Fruit fly (Drosophila melanogaster) whole organism, embryonic: ENCODE measurements around the gene Msh6.

Experiments
- Ada2b ChIP-seq: fragments of 200-800 bp; sonication (Bioruptor generic); IDR thresholded peaks from 2 replicates; pipeline ENCODE4 v1.3.6; 2022; ENCODE audit warnings: missing biosample characterization, missing genetic modification characterization
- Aef1 ChIP-seq: fragments of 200-800 bp; sonication (Bioruptor generic); IDR thresholded peaks from 3 replicates; pipeline ENCODE4 v1.3.6; 2022; ENCODE audit warnings: missing biosample characterization, missing genetic modification characterization
- CG10431 ChIP-seq: fragments of 200-800 bp; sonication (Bioruptor generic); optimal IDR thresholded peaks from 3 replicates; lab custom pipeline; 2018; ENCODE audit warnings: missing biosample characterization, mild to moderate bottlenecking, missing genetic modification characterization
- CG11398 ChIP-seq: fragments of 200-800 bp; sonication (Bioruptor generic); optimal IDR thresholded peaks from 2 replicates; lab custom pipeline; 2016; ENCODE audit warnings: missing biosample characterization, missing genetic modification characterization
- CG14860 ChIP-seq: fragments of 200-800 bp; sonication (Bioruptor generic); IDR thresholded peaks from 3 replicates; pipeline ENCODE4 v1.3.6; 2022; ENCODE audit warnings: missing biosample characterization, missing genetic modification characterization; ENCODE audit not compliant: partially characterized antibody
- CG15011 ChIP-seq: fragments of 200-800 bp; sonication (Bioruptor generic); optimal IDR thresholded peaks from 3 replicates; lab custom pipeline; 2018; ENCODE audit warnings: missing biosample characterization, mild to moderate bottlenecking, missing genetic modification characterization
- CG15696 ChIP-seq: fragments of 200-800 bp; sonication (Bioruptor generic); optimal IDR thresholded peaks from 2 replicates; lab custom pipeline; 2019; ENCODE audit warnings: missing biosample characterization, mild to moderate bottlenecking, missing genetic modification characterization, moderate library complexity
- CG17568 ChIP-seq: fragments of 200-800 bp; sonication (Bioruptor generic); optimal IDR thresholded peaks from 2 replicates; lab custom pipeline; 2018; ENCODE audit warnings: missing biosample characterization, mild to moderate bottlenecking, missing genetic modification characterization, moderate library complexity
- CG17802 ChIP-seq: fragments of 200-800 bp; sonication (Bioruptor generic); optimal IDR thresholded peaks from 2 replicates; lab custom pipeline; 2018; ENCODE audit warnings: missing biosample characterization, mild to moderate bottlenecking, missing genetic modification characterization, moderate library complexity
- CG18262 ChIP-seq: fragments of 200-800 bp; optimal IDR thresholded peaks from 3 replicates; lab custom pipeline; 2019; ENCODE audit warnings: missing biosample characterization, mild to moderate bottlenecking, missing genetic modification characterization, moderate library complexity
- CG2678 ChIP-seq: fragments of 200-800 bp; sonication (Bioruptor generic); optimal IDR thresholded peaks from 3 replicates; lab custom pipeline; 2019; ENCODE audit warnings: missing biosample characterization, mild to moderate bottlenecking, missing genetic modification characterization, moderate library complexity
- CG2712 ChIP-seq: fragments of 200-800 bp; optimal IDR thresholded peaks from 3 replicates; lab custom pipeline; 2019; ENCODE audit warnings: missing biosample characterization, mild to moderate bottlenecking, missing genetic modification characterization, moderate library complexity
- CG2875 ChIP-seq: fragments of 200-800 bp; sonication (Bioruptor generic); optimal IDR thresholded peaks from 2 replicates; lab custom pipeline; 2017; ENCODE audit warnings: missing biosample characterization, mild to moderate bottlenecking, missing genetic modification characterization, missing genetic modification reagents
- CG31388 ChIP-seq: fragments of 200-800 bp; sonication (Bioruptor generic); optimal IDR thresholded peaks from 2 replicates; lab custom pipeline; 2016; ENCODE audit warnings: missing biosample characterization, missing genetic modification characterization
- CG34224 ChIP-seq: fragments of 200-800 bp; sonication (Bioruptor generic); IDR thresholded peaks from 3 replicates; pipeline ENCODE4 v1.3.6; 2022; ENCODE audit warnings: missing biosample characterization, missing genetic modification characterization; ENCODE audit not compliant: partially characterized antibody
- CG4617 ChIP-seq: fragments of 200-800 bp; sonication (Bioruptor generic); optimal IDR thresholded peaks from 3 replicates; lab custom pipeline; 2016; ENCODE audit warnings: missing biosample characterization, missing genetic modification characterization, borderline replicate concordance
- CG4854 ChIP-seq: fragments of 200-800 bp; sonication (Bioruptor generic); optimal IDR thresholded peaks from 2 replicates; lab custom pipeline; 2016; ENCODE audit warnings: missing biosample characterization, missing genetic modification characterization, inconsistent platforms
- CG6813 ChIP-seq: fragments of 200-800 bp; sonication (Bioruptor generic); optimal IDR thresholded peaks from 2 replicates; lab custom pipeline; 2017; ENCODE audit warnings: missing biosample characterization, missing genetic modification characterization, mild to moderate bottlenecking, moderate library complexity, missing genetic modification reagents
- CG6854 ChIP-seq: fragments of 200-800 bp; sonication (Bioruptor generic); optimal IDR thresholded peaks from 3 replicates; lab custom pipeline; 2017; ENCODE audit warnings: missing biosample characterization, mild to moderate bottlenecking, missing genetic modification characterization
- CG7963 ChIP-seq: fragments of 200-800 bp; sonication (Bioruptor generic); IDR thresholded peaks from 3 replicates; pipeline ENCODE4 v1.3.6; 2022; ENCODE audit warnings: missing biosample characterization, missing genetic modification characterization; ENCODE audit not compliant: partially characterized antibody
- CG9727 ChIP-seq: fragments of 200-800 bp; sonication (Bioruptor generic); optimal IDR thresholded peaks from 3 replicates; lab custom pipeline; 2017; ENCODE audit warnings: missing biosample characterization, mild to moderate bottlenecking, missing genetic modification characterization
- CG9797 ChIP-seq: fragments of 200-800 bp; sonication (Bioruptor generic); optimal IDR thresholded peaks from 3 replicates; lab custom pipeline; 2018; ENCODE audit warnings: missing biosample characterization, mild to moderate bottlenecking, missing genetic modification characterization
- Chrac-16 ChIP-seq: fragments of 200-800 bp; sonication (Bioruptor generic); optimal IDR thresholded peaks from 3 replicates; lab custom pipeline; 2016; ENCODE audit warnings: missing biosample characterization, missing genetic modification characterization
- D19A ChIP-seq: fragments of 200-800 bp; optimal IDR thresholded peaks from 3 replicates; lab custom pipeline; 2019; ENCODE audit warnings: missing biosample characterization, mild to moderate bottlenecking, missing genetic modification characterization, moderate library complexity
- Doc2 ChIP-seq: fragments of 200-800 bp; sonication (Bioruptor generic); IDR thresholded peaks from 2 replicates; pipeline ENCODE4 v1.3.6; 2022; ENCODE audit warnings: missing biosample characterization, missing genetic modification characterization
- Doc3 ChIP-seq: fragments of 200-800 bp; sonication (Bioruptor generic); IDR thresholded peaks from 3 replicates; pipeline ENCODE4 v1.3.6; 2022; ENCODE audit warnings: missing biosample characterization, missing genetic modification characterization; ENCODE audit not compliant: partially characterized antibody
- Gsc ChIP-seq: fragments of 200-800 bp; sonication (Bioruptor generic); IDR thresholded peaks from 2 replicates; pipeline ENCODE4 v1.3.6; 2022; ENCODE audit warnings: missing biosample characterization, missing genetic modification characterization
- Sry-β ChIP-seq: fragments of 200-800 bp; sonication (Bioruptor generic); optimal IDR thresholded peaks from 2 replicates; lab custom pipeline; 2018; ENCODE audit warnings: missing biosample characterization, mild to moderate bottlenecking, missing genetic modification characterization, moderate library complexity
- amos ChIP-seq: fragments of 200-800 bp; sonication (Bioruptor generic); IDR thresholded peaks from 2 replicates; pipeline ENCODE4 v1.3.6; 2022; ENCODE audit warnings: missing biosample characterization, missing genetic modification characterization; ENCODE audit not compliant: partially characterized antibody
- bigmax ChIP-seq: fragments of 200-800 bp; sonication (Bioruptor generic); optimal IDR thresholded peaks from 2 replicates; lab custom pipeline; 2018; ENCODE audit warnings: missing biosample characterization, mild to moderate bottlenecking, missing genetic modification characterization
- bsh ChIP-seq, 2 experiments: fragments of 200-800 bp; sonication (Bioruptor generic); optimal IDR thresholded peaks; 2 replicates each; lab custom pipeline; 2017 to 2018; ENCODE audit warnings: mild to moderate bottlenecking in 2 of 2, missing biosample characterization in 2 of 2, missing genetic modification characterization in 2 of 2, moderate library complexity in 1 of 2
- btn ChIP-seq: fragments of 200-800 bp; sonication (Bioruptor generic); optimal IDR thresholded peaks from 2 replicates; lab custom pipeline; 2016; ENCODE audit warnings: missing biosample characterization, missing genetic modification characterization
- caup ChIP-seq: fragments of 200-800 bp; sonication (Bioruptor generic); optimal IDR thresholded peaks from 3 replicates; lab custom pipeline; 2017; ENCODE audit warnings: missing biosample characterization, mild to moderate bottlenecking, missing genetic modification characterization, moderate library complexity; ENCODE audit not compliant: severe bottlenecking
- chif ChIP-seq, 2 experiments: fragments of 200-800 bp; sonication (Bioruptor generic); optimal IDR thresholded peaks; 3 replicates each; lab custom pipeline; 2016; ENCODE audit warnings: missing biosample characterization in 2 of 2, missing genetic modification characterization in 2 of 2
- dmrt11E ChIP-seq: fragments of 200-800 bp; sonication (Bioruptor generic); optimal IDR thresholded peaks from 3 replicates; lab custom pipeline; 2018; ENCODE audit warnings: missing biosample characterization, mild to moderate bottlenecking, missing genetic modification characterization, moderate library complexity
- fd102C ChIP-seq: fragments of 200-800 bp; sonication (Bioruptor generic); optimal IDR thresholded peaks from 2 replicates; lab custom pipeline; 2018; ENCODE audit warnings: missing biosample characterization, mild to moderate bottlenecking, missing genetic modification characterization, moderate library complexity
- gem ChIP-seq: fragments of 200-800 bp; sonication (Bioruptor generic); optimal IDR thresholded peaks from 2 replicates; lab custom pipeline; 2019; ENCODE audit warnings: missing biosample characterization, mild to moderate bottlenecking, missing genetic modification characterization, moderate library complexity
- grau ChIP-seq: fragments of 200-800 bp; optimal IDR thresholded peaks from 3 replicates; lab custom pipeline; 2019; ENCODE audit warnings: missing biosample characterization, mild to moderate bottlenecking, missing genetic modification characterization, moderate library complexity
- kni ChIP-seq: fragments of 200-800 bp; sonication (Bioruptor generic); optimal IDR thresholded peaks from 3 replicates; lab custom pipeline; 2017; ENCODE audit warnings: mild to moderate bottlenecking, missing biosample characterization, missing genetic modification reagents, missing genetic modification characterization
- phol ChIP-seq: fragments of 200-800 bp; sonication (Bioruptor generic); optimal IDR thresholded peaks from 3 replicates; lab custom pipeline; 2018; ENCODE audit warnings: missing biosample characterization, mild to moderate bottlenecking, missing genetic modification characterization, moderate library complexity
- ro ChIP-seq: fragments of 200-800 bp; sonication (Bioruptor generic); IDR thresholded peaks from 2 replicates; pipeline ENCODE4 v1.3.6; 2022; ENCODE audit warnings: missing biosample characterization, missing genetic modification characterization
- sens ChIP-seq: fragments of 200-800 bp; sonication (Bioruptor generic); peaks from one replicate; lab custom pipeline; 2016; ENCODE audit warnings: missing biosample characterization, missing genetic modification characterization
- shn ChIP-seq: fragments of 200-800 bp; sonication (Bioruptor generic); optimal IDR thresholded peaks from 3 replicates; lab custom pipeline; 2016; ENCODE audit warnings: missing biosample characterization, missing genetic modification characterization
- stwl ChIP-seq: fragments of 200-800 bp; sonication (Bioruptor generic); optimal IDR thresholded peaks from 3 replicates; lab custom pipeline; 2018; ENCODE audit warnings: missing biosample characterization, mild to moderate bottlenecking, missing genetic modification characterization, moderate library complexity
- trem ChIP-seq: fragments of 200-800 bp; optimal IDR thresholded peaks from 3 replicates; lab custom pipeline; 2019; ENCODE audit warnings: missing biosample characterization, mild to moderate bottlenecking, missing genetic modification characterization, moderate library complexity
- twi ChIP-seq: fragments of 200-800 bp; optimal IDR thresholded peaks from 2 replicates; lab custom pipeline; 2019; ENCODE audit warnings: missing biosample characterization, mild to moderate bottlenecking, missing genetic modification characterization, moderate library complexity
- tx ChIP-seq: fragments of 200-800 bp; sonication (Bioruptor generic); optimal IDR thresholded peaks from 2 replicates; lab custom pipeline; 2016; ENCODE audit warnings: missing biosample characterization, missing genetic modification characterization
- wor ChIP-seq: fragments of 200-800 bp; sonication (Bioruptor generic); IDR thresholded peaks from 2 replicates; pipeline ENCODE4 v1.3.6; 2022; ENCODE audit warnings: missing biosample characterization, missing genetic modification characterization

The Msh6 gene

DNA sequence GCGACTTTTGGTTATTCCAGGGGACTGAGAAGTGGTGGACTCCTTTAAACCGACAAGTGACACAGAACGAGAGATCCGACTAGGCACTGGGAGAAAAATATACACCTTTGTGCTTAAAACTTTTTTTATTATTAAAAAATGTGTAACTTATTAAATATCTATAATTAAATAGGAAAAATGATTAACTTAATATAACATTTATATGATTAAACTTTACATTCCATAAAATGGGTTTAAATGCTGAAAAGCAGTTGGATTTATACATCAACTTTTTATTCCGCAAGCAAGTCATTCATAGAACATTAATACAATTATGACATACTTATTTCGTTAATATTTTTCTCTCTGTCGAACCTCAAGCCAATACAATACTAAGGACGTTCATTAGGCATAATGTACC, 15.7 kb upstream of the Msh6 start (continued):
- TF ChIP-seq CG17802 (tag; lab: Kevin White, UChicago) (no peak), CG9727 (GFP tag; lab: Kevin White, UChicago) (peak; percentile 1), bigmax (GFP tag; lab: Kevin White, UChicago) (no peak), phol (tag; lab: Kevin White, UChicago) (peak; percentile 38), kni (no peak), CG14860 (GFP tag; lab: Robert Waterston, UW) (no peak), grau (tag; lab: Kevin White, UChicago) (peak; percentile 8), trem (tag; lab: Kevin White, UChicago) (peak; percentile 5), CG2712 (tag; lab: Kevin White, UChicago) (peak; percentile 40), sens (GFP tag; lab: Kevin White, UChicago) (peak; percentile 58), D19A (tag; lab: Kevin White, UChicago) (peak; percentile 24), CG18262 (tag; lab: Kevin White, UChicago) (peak; percentile 37), bsh (GFP tag; optimal IDR thresholded peaks at IDR 0.05; lab: Kevin White, UChicago) (peak; percentile 31 to 36), fd102C (GFP tag; lab: Kevin White, UChicago) (no peak), CG6813 (GFP tag; lab: Kevin White, UChicago) (no peak), chif (GFP tag; optimal IDR thresholded peaks at IDR 0.05; lab: Kevin White, UChicago) (no peak), dmrt11E (tag; lab: Kevin White, UChicago) (peak; percentile 39), CG10431 (GFP tag; lab: Kevin White, UChicago) (no peak), CG2678 (tag; lab: Kevin White, UChicago) (no peak), CG15696 (tag; lab: Kevin White, UChicago) (peak; percentile 6)

DNA sequence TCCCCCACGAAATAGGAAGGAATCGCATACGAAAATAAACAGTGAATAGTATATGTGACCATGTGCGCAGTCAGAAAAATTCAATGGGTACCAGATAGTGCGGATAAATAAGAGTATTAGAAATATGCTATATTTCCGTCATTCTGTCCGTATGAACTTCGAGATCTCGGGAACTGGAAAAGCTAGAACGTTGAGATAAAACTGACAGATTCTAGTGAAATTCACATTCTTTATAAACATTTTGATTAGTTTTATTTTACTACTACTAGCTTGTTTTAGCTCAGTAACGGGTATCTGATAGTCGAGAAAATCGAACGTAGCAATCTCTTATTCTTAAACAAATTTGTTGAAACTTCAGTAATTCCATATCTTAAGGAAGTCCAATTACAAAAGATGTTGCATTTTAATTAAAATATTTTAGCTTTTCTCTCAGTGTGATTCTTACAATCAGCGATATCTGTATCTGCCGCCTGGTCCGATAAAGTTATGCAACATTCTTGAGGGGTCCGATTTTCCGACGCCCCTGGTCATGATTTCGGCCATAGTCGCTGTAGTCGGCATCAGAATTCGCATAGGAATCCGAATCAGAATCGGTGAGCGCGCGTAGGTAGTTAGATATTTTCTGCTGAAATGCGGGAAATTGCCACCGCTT, 14.2 kb upstream of the Msh6 start:
- no peak for TF ChIP-seq CG31388 (GFP tag; lab: Kevin White, UChicago)
- no peak for TF ChIP-seq twi (tag; lab: Kevin White, UChicago)
- no peak for TF ChIP-seq CG15011 (GFP tag; lab: Kevin White, UChicago)
- no peak for TF ChIP-seq CG2875 (GFP tag; lab: Kevin White, UChicago)
- TF ChIP-seq CG17568 (GFP tag; lab: Kevin White, UChicago), result no peak
- TF ChIP-seq amos, result no peak
- no peak for TF ChIP-seq Chrac-16
- no peak for TF ChIP-seq CG6854 (GFP tag; lab: Kevin White, UChicago)
- no peak for TF ChIP-seq caup (GFP tag; lab: Kevin White, UChicago)
- no peak for TF ChIP-seq CG4854
- TF ChIP-seq stwl (tag; lab: Kevin White, UChicago), result no peak
- TF ChIP-seq Gsc (GFP tag; lab: Robert Waterston, UW), result no peak
- TF ChIP-seq CG2678 (tag; lab: Kevin White, UChicago), result no peak
- no peak for TF ChIP-seq shn (GFP tag; lab: Kevin White, UChicago)
- TF ChIP-seq CG7963 (GFP tag; lab: Robert Waterston, UW), result no peak
- TF ChIP-seq CG11398 (GFP tag; lab: Kevin White, UChicago), result no peak
- TF ChIP-seq Aef1, result no peak
- no peak for TF ChIP-seq Ada2b (GFP tag; lab: Robert Waterston, UW)
- no peak for TF ChIP-seq CG4617 (GFP tag; lab: Kevin White, UChicago)
- no peak for TF ChIP-seq wor
- TF ChIP-seq CG34224 (GFP tag; lab: Robert Waterston, UW), result no peak
- TF ChIP-seq Sry-β (GFP tag; lab: Kevin White, UChicago), result no peak
- TF ChIP-seq Doc3 (GFP tag; lab: Robert Waterston, UW), result no peak
- no peak for TF ChIP-seq btn
- TF ChIP-seq CG9797 (GFP tag; lab: Kevin White, UChicago), result no peak
- TF ChIP-seq Doc2 (GFP tag; lab: Robert Waterston, UW), result no peak
- TF ChIP-seq gem, result peak; percentile 11
- no peak for TF ChIP-seq tx (GFP tag; lab: Kevin White, UChicago)
- TF ChIP-seq ro, result no peak
